Worm (Caenorhabditis elegans): ENCODE results near the gene pcp-4.

- TF ChIP-seq nhr-10 (tag; optimal IDR thresholded peaks at IDR 0.05) (no peak), skn-1 (tag; optimal IDR thresholded peaks at IDR 0.05) (no peak), unc-39 (tag; optimal IDR thresholded peaks at IDR 0.05) (no peak), unc-55 (GFP tag; optimal IDR thresholded peaks at IDR 0.05) (no peak), egl-27 (tag; optimal IDR thresholded peaks at IDR 0.05) (no peak), aly-2 (tag; optimal IDR thresholded peaks at IDR 0.05) (no peak), ceh-82 (tag; optimal IDR thresholded peaks at IDR 0.05) (no peak), elt-1 (tag; optimal IDR thresholded peaks at IDR 0.05) (no peak), elt-3 (tag; optimal IDR thresholded peaks at IDR 0.05) (no peak)
Measured at ce11 chrV:19836142-19836541, 5.3 kb upstream of the pcp-4 start, which contains the start of gene srw-38.

Measured in whole organism, L2 larva.